Worm (Caenorhabditis elegans): ENCODE results near the gene irld-1.

DNA sequence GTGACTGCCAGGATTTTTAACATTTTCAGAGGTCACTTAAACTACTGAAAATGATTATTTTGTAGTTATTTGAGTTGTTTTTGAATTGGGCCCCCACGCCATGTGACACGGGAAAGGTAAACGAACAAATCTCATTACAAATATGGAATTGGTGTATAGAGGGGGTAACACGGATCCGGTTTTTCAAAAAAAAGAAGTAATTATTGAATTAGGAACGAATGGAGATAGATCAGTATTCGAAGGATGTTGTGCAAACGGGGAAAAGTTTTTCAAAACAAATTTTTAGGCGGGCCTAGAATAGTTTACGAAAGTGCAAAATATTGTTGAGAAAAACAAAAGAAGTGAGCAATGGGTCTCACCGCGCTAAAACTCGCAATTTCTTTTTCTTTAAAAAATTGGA is 29.9 kb downstream of the irld-1 start, which contains the start of gene F32D1.11:
- TF ChIP-seq ztf-29 (GFP tag; IDR thresholded peaks at IDR 0.05) (no peak), klf-2 (GFP tag; conservative IDR thresholded peaks at IDR 0.05) (no peak), med-1 (GFP tag; optimal IDR thresholded peaks at IDR 0.05; ENCODE audit: insufficient read depth) (no peak), flt-1 (GFP tag; IDR thresholded peaks at IDR 0.05) (no peak)

Measured in whole organism, midembryonic.